Fruit fly (Drosophila melanogaster) whole organism, pupa: ENCODE results near the gene CG7326.

Experiments used
- CG10348 ChIP-seq: fragments of 200-800 bp; sonication (Bioruptor generic); IDR thresholded peaks from 2 replicates; pipeline ENCODE4 v1.3.6; 2022; ENCODE audit warnings: missing biosample characterization, missing genetic modification characterization
- CG12605 ChIP-seq: fragments of 200-800 bp; sonication (Bioruptor generic); IDR thresholded peaks from 2 replicates; pipeline ENCODE4 v1.3.6; 2022; ENCODE audit warnings: missing biosample characterization, missing genetic modification characterization
- CG13204 ChIP-seq: fragments of 200-800 bp; sonication (Bioruptor generic); optimal IDR thresholded peaks from 2 replicates; lab custom pipeline; 2018; ENCODE audit warnings: missing biosample characterization, mild to moderate bottlenecking, missing genetic modification characterization, moderate library complexity
- CG14655 ChIP-seq: fragments of 200-800 bp; sonication (Bioruptor generic); optimal IDR thresholded peaks from 3 replicates; lab custom pipeline; 2017; ENCODE audit warnings: mild to moderate bottlenecking, missing biosample characterization, missing genetic modification reagents, missing genetic modification characterization
- CG15710 ChIP-seq: fragments of 200-800 bp; sonication (Bioruptor generic); optimal IDR thresholded peaks from 2 replicates; lab custom pipeline; 2018; ENCODE audit warnings: missing biosample characterization, mild to moderate bottlenecking, missing genetic modification characterization, moderate library complexity
- CG17806 ChIP-seq: fragments of 200-800 bp; sonication (Bioruptor generic); optimal IDR thresholded peaks from 2 replicates; lab custom pipeline; 2018; ENCODE audit warnings: missing biosample characterization, mild to moderate bottlenecking, missing genetic modification characterization, moderate library complexity
- CG32121 ChIP-seq: fragments of 200-800 bp; sonication (Bioruptor generic); IDR thresholded peaks from 2 replicates; pipeline ENCODE4 v1.3.6; 2022; ENCODE audit warnings: missing biosample characterization, missing genetic modification characterization
- CG34367 ChIP-seq: fragments of 200-800 bp; sonication (Bioruptor generic); optimal IDR thresholded peaks from 2 replicates; lab custom pipeline; 2018; ENCODE audit warnings: missing biosample characterization, mild to moderate bottlenecking, missing genetic modification characterization
- CG4496 ChIP-seq: fragments of 200-800 bp; sonication (Bioruptor generic); IDR thresholded peaks from 3 replicates; pipeline ENCODE4 v1.3.6; 2022; ENCODE audit warnings: missing biosample characterization, missing genetic modification characterization
- CG8159 ChIP-seq: fragments of 200-800 bp; sonication (Bioruptor generic); optimal IDR thresholded peaks from 3 replicates; lab custom pipeline; 2018; ENCODE audit warnings: missing biosample characterization, mild to moderate bottlenecking, missing genetic modification characterization, moderate library complexity
- CG8301 ChIP-seq: fragments of 200-800 bp; sonication (Bioruptor generic); optimal IDR thresholded peaks from 2 replicates; lab custom pipeline; 2018; ENCODE audit warnings: missing biosample characterization, mild to moderate bottlenecking, missing genetic modification characterization
- CG9948 ChIP-seq: fragments of 200-800 bp; sonication (Bioruptor generic); optimal IDR thresholded peaks from 2 replicates; lab custom pipeline; 2018; ENCODE audit warnings: missing biosample characterization, mild to moderate bottlenecking, missing genetic modification characterization, moderate library complexity
- D1 ChIP-seq: fragments of 200-800 bp; sonication (Bioruptor generic); optimal IDR thresholded peaks from 2 replicates; lab custom pipeline; 2018; ENCODE audit warnings: missing biosample characterization, mild to moderate bottlenecking, missing genetic modification characterization, moderate library complexity
- EcR ChIP-seq: fragments of 200-800 bp; sonication (Bioruptor generic); optimal IDR thresholded peaks from 3 replicates; lab custom pipeline; 2019; ENCODE audit warnings: missing biosample characterization, missing genetic modification characterization, mild to moderate bottlenecking, moderate library complexity, missing genetic modification reagents
- Ets98B ChIP-seq: fragments of 200-800 bp; sonication (Bioruptor generic); IDR thresholded peaks from 2 replicates; pipeline ENCODE4 v1.3.6; 2022; ENCODE audit warnings: missing biosample characterization, missing genetic modification characterization
- Pif1A ChIP-seq: fragments of 200-800 bp; sonication (Bioruptor generic); optimal IDR thresholded peaks from 3 replicates; lab custom pipeline; 2016; ENCODE audit warnings: missing biosample characterization, missing genetic modification characterization
- Pif1B ChIP-seq: fragments of 200-800 bp; sonication (Bioruptor generic); optimal IDR thresholded peaks from 3 replicates; lab custom pipeline; 2016; ENCODE audit warnings: missing biosample characterization, missing genetic modification characterization
- Snoo ChIP-seq: fragments of 200-800 bp; sonication (Bioruptor generic); optimal IDR thresholded peaks from 3 replicates; lab custom pipeline; 2017; ENCODE audit warnings: missing biosample characterization, mild to moderate bottlenecking, missing genetic modification characterization, inconsistent platforms
- fd96Ca ChIP-seq: fragments of 200-800 bp; sonication (Bioruptor generic); IDR thresholded peaks from 3 replicates; pipeline ENCODE4 v1.3.6; 2022; ENCODE audit warnings: missing biosample characterization, missing genetic modification characterization
- gl ChIP-seq: fragments of 200-800 bp; sonication (Bioruptor generic); optimal IDR thresholded peaks from 2 replicates; lab custom pipeline; 2018; ENCODE audit warnings: missing biosample characterization, mild to moderate bottlenecking, missing genetic modification characterization
- rn ChIP-seq: fragments of 200-800 bp; sonication (Bioruptor generic); IDR thresholded peaks from 2 replicates; pipeline ENCODE4 v1.3.6; 2022; ENCODE audit warnings: missing biosample characterization, missing genetic modification characterization

The CG7326 gene

DNA sequence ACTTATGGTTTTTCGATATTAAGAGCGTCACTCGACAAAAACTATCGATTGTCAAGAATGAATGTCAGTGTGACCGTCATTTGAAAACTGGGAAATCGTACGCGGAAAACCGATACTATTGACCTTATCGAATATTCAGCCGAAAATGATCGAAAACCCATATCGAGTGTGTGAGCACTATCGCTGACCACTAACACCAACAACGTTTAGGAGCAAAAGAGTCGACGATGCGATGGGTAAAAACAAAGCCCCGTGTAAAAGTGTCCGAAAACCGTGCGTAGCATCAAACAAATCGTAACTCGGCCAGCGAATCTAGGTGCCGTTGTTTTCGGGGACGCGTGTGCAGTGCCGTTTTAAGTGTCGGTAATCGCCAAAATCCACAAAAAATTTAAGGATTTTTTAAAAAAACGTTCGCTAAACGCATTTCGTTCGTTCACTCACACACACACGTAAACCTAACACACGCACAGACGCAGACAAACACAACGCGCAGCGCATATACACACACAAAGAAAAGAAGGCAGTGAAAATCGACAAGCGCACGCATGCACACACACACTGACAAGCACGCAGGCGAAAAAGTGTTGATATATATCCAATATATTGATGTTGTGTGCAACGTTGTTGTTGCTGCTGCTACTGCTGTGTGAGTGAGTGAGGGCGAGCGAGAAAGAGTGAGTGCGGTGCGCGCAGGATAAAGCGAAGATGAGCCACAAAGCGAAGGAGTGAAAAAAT is at the start of gene CG7326, which contains the start of gene Dora:
CG7326 (minus strand) TSS at position 29 of the 735 bp plus-strand sequence.
Dora (plus strand) TSS at position 203 of the 735 bp plus-strand sequence.
- TF ChIP-seq gl (tag; lab: Kevin White, UChicago) (no peak), CG9948 (tag; lab: Kevin White, UChicago) (no peak), fd96Ca (no peak), Pif1B (GFP tag; lab: Kevin White, UChicago) (no peak), rn (GFP tag; lab: Robert Waterston, UW) (no peak), CG34367 (tag; lab: Kevin White, UChicago) (no peak), CG8159 (tag; lab: Kevin White, UChicago) (no peak), EcR (GFP tag; lab: Kevin White, UChicago) (peak; percentile 46), CG4496 (GFP tag; lab: Robert Waterston, UW) (no peak), CG13204 (GFP tag; lab: Kevin White, UChicago) (peak; percentile 20)

- TF ChIP-seq Pif1B (GFP tag; lab: Kevin White, UChicago): no peak
- TF ChIP-seq CG8159 (tag; lab: Kevin White, UChicago): peak; percentile 10
- TF ChIP-seq rn (GFP tag; lab: Robert Waterston, UW): no peak
- no peak for TF ChIP-seq fd96Ca
These were observed 49.8 kb upstream of the CG7326 start for dm6 chrX:18913359-18913758.

DNA sequence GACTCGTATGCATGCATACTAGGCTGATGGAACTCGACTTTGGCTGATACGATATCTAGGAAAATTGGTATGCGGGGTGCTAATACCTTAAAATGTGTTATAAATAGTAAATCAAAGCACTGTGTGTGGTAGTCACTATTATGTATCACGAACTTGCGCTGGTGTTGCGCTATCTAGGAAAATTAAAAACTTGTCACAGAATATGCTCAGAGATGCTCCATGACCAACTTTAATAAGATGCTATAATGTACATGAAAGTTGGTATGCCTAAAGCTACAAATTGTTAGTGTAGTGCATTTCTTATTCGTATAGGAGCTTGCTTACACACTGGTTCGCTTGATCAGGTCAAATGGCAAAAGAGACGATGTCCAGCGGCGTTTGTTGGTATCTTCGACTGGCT is 47.3 kb upstream of the CG7326 start:
- TF ChIP-seq Pif1B (GFP tag; lab: Kevin White, UChicago) (no peak), gl (tag; lab: Kevin White, UChicago) (no peak), D1 (tag; lab: Kevin White, UChicago) (no peak), EcR (GFP tag; lab: Kevin White, UChicago) (no peak), CG13204 (GFP tag; lab: Kevin White, UChicago) (no peak), CG12605 (GFP tag; lab: Robert Waterston, UW) (no peak), Pif1A (GFP tag; lab: Kevin White, UChicago) (no peak), CG17806 (no peak), Ets98B (GFP tag; lab: Robert Waterston, UW) (no peak), Snoo (no peak)

dm6 chrX:18905152-18905551 is 41.6 kb upstream of the CG7326 start:
- TF ChIP-seq CG12605 (GFP tag; lab: Robert Waterston, UW): no peak
- TF ChIP-seq, all 21 proteins: peak for 0

- no peak for TF ChIP-seq gl (tag; lab: Kevin White, UChicago)
- no peak for TF ChIP-seq CG8159 (tag; lab: Kevin White, UChicago)
- TF ChIP-seq fd96Ca: peak; percentile 11; the same call in 1 of the 3 replicates
- no peak for TF ChIP-seq rn (GFP tag; lab: Robert Waterston, UW)
- no peak for TF ChIP-seq CG10348 (GFP tag; lab: Robert Waterston, UW)
These were observed 39.2 kb upstream of the CG7326 start for dm6 chrX:18902800-18903199.

- TF ChIP-seq CG9948 (tag; lab: Kevin White, UChicago) (no peak), Ets98B (GFP tag; lab: Robert Waterston, UW) (no peak), CG8159 (tag; lab: Kevin White, UChicago) (no peak), CG15710 (tag; lab: Kevin White, UChicago) (no peak), CG14655 (GFP tag; lab: Kevin White, UChicago) (no peak), Snoo (no peak), EcR (GFP tag; lab: Kevin White, UChicago) (no peak), fd96Ca (no peak), CG17806 (no peak)
These were observed 37.4 kb upstream of the CG7326 start for dm6 chrX:18900958-18901357.

- TF ChIP-seq CG10348 (GFP tag; lab: Robert Waterston, UW) (no peak), Ets98B (GFP tag; lab: Robert Waterston, UW) (no peak)
These were observed 36.4 kb upstream of the CG7326 start, which contains the start of gene CG7378 for dm6 chrX:18899835-18900460. Gene CG7378 (plus strand): TSS chrX:18900410.

DNA sequence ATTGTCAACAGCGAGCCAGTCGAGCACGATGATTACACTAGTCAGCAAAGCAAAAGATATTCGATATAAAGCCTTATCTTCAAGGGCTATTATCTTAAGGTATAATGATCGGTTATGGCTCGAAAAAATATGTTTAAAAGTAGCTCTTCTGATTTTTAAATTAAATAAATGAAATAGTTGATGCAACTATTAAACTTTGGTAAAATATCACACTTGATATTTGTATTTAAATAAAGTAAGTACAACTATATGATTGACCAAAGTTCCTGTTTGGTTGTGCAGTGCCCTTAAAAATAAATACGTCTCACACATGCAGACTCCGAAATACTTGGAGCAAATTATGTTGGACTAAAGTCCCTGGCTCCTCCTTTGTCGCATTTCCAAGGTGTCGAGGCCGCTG is 34.3 kb upstream of the CG7326 start:
- TF ChIP-seq CG8301: peak; percentile 31
- TF ChIP-seq CG13204 (GFP tag; lab: Kevin White, UChicago): no peak
- no peak for TF ChIP-seq CG12605 (GFP tag; lab: Robert Waterston, UW)
- TF ChIP-seq CG32121 (GFP tag; lab: Robert Waterston, UW): no peak
- no peak for TF ChIP-seq D1 (tag; lab: Kevin White, UChicago)
- TF ChIP-seq CG4496 (GFP tag; lab: Robert Waterston, UW): no peak
- TF ChIP-seq Pif1A (GFP tag; lab: Kevin White, UChicago): no peak
- peak; percentile 39 for TF ChIP-seq CG8159 (tag; lab: Kevin White, UChicago)
- TF ChIP-seq CG14655 (GFP tag; lab: Kevin White, UChicago): peak; percentile 26
- no peak for TF ChIP-seq Ets98B (GFP tag; lab: Robert Waterston, UW)
- no peak for TF ChIP-seq fd96Ca
- TF ChIP-seq CG10348 (GFP tag; lab: Robert Waterston, UW): no peak
- TF ChIP-seq CG9948 (tag; lab: Kevin White, UChicago): peak; percentile 19
- TF ChIP-seq EcR (GFP tag; lab: Kevin White, UChicago): no peak
- TF ChIP-seq Snoo: no peak
- TF ChIP-seq rn (GFP tag; lab: Robert Waterston, UW): no peak
- peak; percentile 24 for TF ChIP-seq CG15710 (tag; lab: Kevin White, UChicago)
- TF ChIP-seq Pif1B (GFP tag; lab: Kevin White, UChicago): no peak
- TF ChIP-seq CG34367 (tag; lab: Kevin White, UChicago): no peak
- no peak for TF ChIP-seq gl (tag; lab: Kevin White, UChicago)
- peak; percentile 0 for TF ChIP-seq CG17806
